Fruit fly (Drosophila melanogaster) whole organism, embryonic: ENCODE measurements around the gene CG14995.

ENCODE experiments used
- CG10267 ChIP-seq: fragments of 200-800 bp; sonication (Bioruptor generic); optimal IDR thresholded peaks from 2 replicates; lab custom pipeline; 2018; ENCODE audit warnings: missing biosample characterization, mild to moderate bottlenecking, missing genetic modification characterization, moderate library complexity
- CG10321 ChIP-seq: fragments of 200-800 bp; sonication (Bioruptor generic); IDR thresholded peaks from 2 replicates; pipeline ENCODE4 v1.3.6; 2022; ENCODE audit warnings: missing biosample characterization, missing genetic modification characterization
- CG11695 ChIP-seq: fragments of 200-800 bp; sonication (Bioruptor generic); IDR thresholded peaks from 3 replicates; pipeline ENCODE4 v1.3.6; 2022; ENCODE audit warnings: missing biosample characterization, missing genetic modification characterization
- CG12659 ChIP-seq: fragments of 200-800 bp; sonication (Bioruptor generic); optimal IDR thresholded peaks from 3 replicates; lab custom pipeline; 2017; ENCODE audit warnings: mild to moderate bottlenecking, missing biosample characterization, missing genetic modification reagents, missing genetic modification characterization
- CG13287 ChIP-seq: fragments of 200-800 bp; sonication (Bioruptor generic); IDR thresholded peaks from 2 replicates; pipeline ENCODE4 v1.3.6; 2022; ENCODE audit warnings: missing biosample characterization, missing genetic modification characterization; ENCODE audit not compliant: partially characterized antibody
- CG13624 ChIP-seq: fragments of 200-800 bp; sonication (Bioruptor generic); optimal IDR thresholded peaks from 2 replicates; lab custom pipeline; 2016; ENCODE audit warnings: missing biosample characterization, missing genetic modification characterization
- CG16779 ChIP-seq: fragments of 200-800 bp; sonication (Bioruptor generic); IDR thresholded peaks from 2 replicates; pipeline ENCODE4 v1.3.6; 2022; ENCODE audit warnings: missing biosample characterization, missing genetic modification characterization
- CG16813 ChIP-seq: fragments of 200-800 bp; sonication (Bioruptor generic); IDR thresholded peaks from 3 replicates; pipeline ENCODE4 v1.3.6; 2022; ENCODE audit warnings: missing biosample characterization, missing genetic modification characterization; ENCODE audit not compliant: partially characterized antibody
- CG17359 ChIP-seq: fragments of 200-800 bp; sonication (Bioruptor generic); optimal IDR thresholded peaks from 3 replicates; lab custom pipeline; 2018; ENCODE audit warnings: missing biosample characterization, mild to moderate bottlenecking, missing genetic modification characterization, moderate library complexity
- CG2116 ChIP-seq: fragments of 200-800 bp; sonication (Bioruptor generic); optimal IDR thresholded peaks from 3 replicates; lab custom pipeline; 2018; ENCODE audit warnings: missing biosample characterization, mild to moderate bottlenecking, missing genetic modification characterization
- CG31224 ChIP-seq: fragments of 200-800 bp; sonication (Bioruptor generic); IDR thresholded peaks from 2 replicates; pipeline ENCODE4 v1.3.6; 2022; ENCODE audit warnings: missing biosample characterization, missing genetic modification characterization
- CG34376 ChIP-seq: fragments of 200-800 bp; sonication (Bioruptor generic); optimal IDR thresholded peaks from 2 replicates; lab custom pipeline; 2018; ENCODE audit warnings: missing biosample characterization, mild to moderate bottlenecking, missing genetic modification characterization
- CG42726 ChIP-seq: fragments of 200-800 bp; sonication (Bioruptor generic); IDR thresholded peaks from 2 replicates; pipeline ENCODE4 v1.3.6; 2022; ENCODE audit warnings: missing biosample characterization, missing genetic modification characterization; ENCODE audit not compliant: partially characterized antibody
- CG4617 ChIP-seq: fragments of 200-800 bp; sonication (Bioruptor generic); optimal IDR thresholded peaks from 3 replicates; lab custom pipeline; 2016; ENCODE audit warnings: missing biosample characterization, missing genetic modification characterization, borderline replicate concordance
- CG7963 ChIP-seq: fragments of 200-800 bp; sonication (Bioruptor generic); IDR thresholded peaks from 3 replicates; pipeline ENCODE4 v1.3.6; 2022; ENCODE audit warnings: missing biosample characterization, missing genetic modification characterization; ENCODE audit not compliant: partially characterized antibody
- CG8359 ChIP-seq: fragments of 200-800 bp; sonication (Bioruptor generic); optimal IDR thresholded peaks from 2 replicates; lab custom pipeline; 2017; ENCODE audit warnings: missing biosample characterization, mild to moderate bottlenecking, missing genetic modification characterization, borderline replicate concordance
- CG9437 ChIP-seq: fragments of 200-800 bp; sonication (Bioruptor generic); optimal IDR thresholded peaks from 2 replicates; lab custom pipeline; 2018; ENCODE audit warnings: missing biosample characterization, mild to moderate bottlenecking, missing genetic modification characterization
- CG9609 ChIP-seq: fragments of 200-800 bp; sonication (Bioruptor generic); optimal IDR thresholded peaks from 3 replicates; lab custom pipeline; 2016; ENCODE audit warnings: missing biosample characterization, missing genetic modification characterization
- CHES-1-like ChIP-seq: fragments of 200-800 bp; sonication (Bioruptor generic); optimal IDR thresholded peaks from 2 replicates; lab custom pipeline; 2016; ENCODE audit warnings: missing biosample characterization, missing genetic modification characterization
- Dll ChIP-seq: fragments of 200-800 bp; sonication (Bioruptor generic); IDR thresholded peaks from 4 replicates; pipeline ENCODE4 v1.3.6; 2022; ENCODE audit warnings: missing biosample characterization, missing genetic modification characterization; ENCODE audit not compliant: partially characterized antibody
- E2f2 ChIP-seq: fragments of 200-800 bp; sonication (Bioruptor generic); IDR thresholded peaks from 2 replicates; pipeline ENCODE4 v1.3.6; 2022; ENCODE audit warnings: missing biosample characterization, missing genetic modification characterization
- Hsf ChIP-seq: fragments of 200-800 bp; sonication (Bioruptor generic); optimal IDR thresholded peaks from 3 replicates; lab custom pipeline; 2016; ENCODE audit warnings: missing biosample characterization, missing genetic modification characterization
- MBD-R2 ChIP-seq: fragments of 200-800 bp; sonication (Bioruptor generic); IDR thresholded peaks from 2 replicates; pipeline ENCODE4 v1.3.6; 2022; ENCODE audit warnings: missing biosample characterization, missing genetic modification characterization
- MESR4 ChIP-seq: fragments of 200-800 bp; sonication (Bioruptor generic); optimal IDR thresholded peaks from 2 replicates; lab custom pipeline; 2018; ENCODE audit warnings: missing biosample characterization, mild to moderate bottlenecking, missing genetic modification characterization, moderate library complexity
- Myb ChIP-seq: fragments of 200-800 bp; sonication (Bioruptor generic); optimal IDR thresholded peaks from 2 replicates; lab custom pipeline; 2016; ENCODE audit warnings: missing biosample characterization, missing genetic modification characterization
- Spps ChIP-seq: fragments of 200-800 bp; sonication (Bioruptor generic); optimal IDR thresholded peaks from 2 replicates; lab custom pipeline; 2018; ENCODE audit warnings: missing biosample characterization, mild to moderate bottlenecking, missing genetic modification characterization
- YL-1 ChIP-seq: fragments of 200-800 bp; sonication (Bioruptor generic); optimal IDR thresholded peaks from 3 replicates; lab custom pipeline; 2017; ENCODE audit warnings: missing biosample characterization, mild to moderate bottlenecking, missing genetic modification characterization
- ara ChIP-seq: fragments of 200-800 bp; sonication (Bioruptor generic); IDR thresholded peaks from 2 replicates; pipeline ENCODE4 v1.3.6; 2022; ENCODE audit warnings: missing biosample characterization, missing genetic modification characterization
- ato ChIP-seq: fragments of 200-800 bp; sonication (Bioruptor generic); IDR thresholded peaks from 2 replicates; pipeline ENCODE4 v1.3.6; 2022; ENCODE audit warnings: missing biosample characterization, missing genetic modification characterization; ENCODE audit not compliant: partially characterized antibody
- crp ChIP-seq, 2 experiments: fragments of 200-800 bp; sonication (Bioruptor generic); optimal IDR thresholded peaks; 2 replicates in 1 of 2; 3 replicates in 1 of 2; lab custom pipeline; 2017; ENCODE audit warnings: missing biosample characterization in 2 of 2, missing genetic modification characterization in 2 of 2, mild to moderate bottlenecking in 1 of 2, moderate library complexity in 1 of 2
- cwo ChIP-seq: fragments of 200-800 bp; sonication (Bioruptor generic); optimal IDR thresholded peaks from 3 replicates; lab custom pipeline; 2017; ENCODE audit warnings: missing biosample characterization, missing genetic modification characterization, mild to moderate bottlenecking, moderate library complexity, missing genetic modification reagents
- dmrt99B ChIP-seq: fragments of 200-800 bp; sonication (Bioruptor generic); optimal IDR thresholded peaks from 2 replicates; lab custom pipeline; 2018; ENCODE audit warnings: missing biosample characterization, mild to moderate bottlenecking, missing genetic modification characterization, moderate library complexity
- gfzf ChIP-seq: fragments of 200-800 bp; sonication (Bioruptor generic); optimal IDR thresholded peaks from 2 replicates; lab custom pipeline; 2016; ENCODE audit warnings: missing biosample characterization, mild to moderate bottlenecking, missing genetic modification characterization, moderate library complexity
- gt ChIP-seq: fragments of 200-800 bp; sonication (Bioruptor generic); IDR thresholded peaks from 2 replicates; pipeline ENCODE4 v1.3.6; 2022; ENCODE audit warnings: missing biosample characterization, missing genetic modification characterization
- hth ChIP-seq: fragments of >200 bp; optimal IDR thresholded peaks from 2 replicates; lab custom pipeline; 2017; ENCODE audit warnings: inconsistent platforms
- kni ChIP-seq: fragments of 200-800 bp; sonication (Bioruptor generic); optimal IDR thresholded peaks from 3 replicates; lab custom pipeline; 2017; ENCODE audit warnings: mild to moderate bottlenecking, missing biosample characterization, missing genetic modification reagents, missing genetic modification characterization
- mld ChIP-seq: fragments of 200-800 bp; sonication (Bioruptor generic); IDR thresholded peaks from 3 replicates; pipeline ENCODE4 v1.3.6; 2022; ENCODE audit warnings: missing biosample characterization, missing genetic modification characterization; ENCODE audit not compliant: partially characterized antibody
- nerfin-1 ChIP-seq: fragments of 200-800 bp; sonication (Bioruptor generic); optimal IDR thresholded peaks from 3 replicates; lab custom pipeline; 2019; ENCODE audit warnings: missing biosample characterization, mild to moderate bottlenecking, missing genetic modification characterization, moderate library complexity
- odd ChIP-seq: fragments of 200-800 bp; sonication (Bioruptor generic); optimal IDR thresholded peaks from 2 replicates; lab custom pipeline; 2017; ENCODE audit warnings: missing biosample characterization, mild to moderate bottlenecking, missing genetic modification characterization
- pan ChIP-seq, 4 experiments: fragments of >200 bp in 3 of 4; fragments of 200-800 bp in 1 of 4; sonication (Bioruptor generic) in 1 of 4; optimal IDR thresholded peaks in 3 of 4; IDR thresholded peaks in 1 of 4; 2 replicates each; pipeline versions ENCODE4 v1.3.6 to Lab custom; 2017 to 2022; ENCODE audit warnings: missing biosample characterization in 2 of 4, missing genetic modification characterization in 2 of 4, mixed read lengths in 1 of 4
- repo ChIP-seq: fragments of 200-800 bp; sonication (Bioruptor generic); optimal IDR thresholded peaks from 2 replicates; lab custom pipeline; 2016; ENCODE audit warnings: missing biosample characterization, missing genetic modification characterization
- sens ChIP-seq: fragments of 200-800 bp; sonication (Bioruptor generic); peaks from one replicate; lab custom pipeline; 2016; ENCODE audit warnings: missing biosample characterization, missing genetic modification characterization
- sqz ChIP-seq: fragments of 200-800 bp; sonication (Bioruptor generic); optimal IDR thresholded peaks from 3 replicates; lab custom pipeline; 2018; ENCODE audit warnings: missing biosample characterization, mild to moderate bottlenecking, missing genetic modification characterization
- sr ChIP-seq: fragments of 200-800 bp; sonication (Bioruptor generic); IDR thresholded peaks from 3 replicates; pipeline ENCODE4 v1.3.6; 2022; ENCODE audit warnings: missing biosample characterization, missing genetic modification characterization
- tna ChIP-seq: fragments of 200-800 bp; sonication (Bioruptor generic); IDR thresholded peaks from 2 replicates; pipeline ENCODE4 v1.3.6; 2022; ENCODE audit warnings: missing biosample characterization, missing genetic modification characterization; ENCODE audit not compliant: partially characterized antibody
- vfl ChIP-seq: fragments of 200-800 bp; sonication (Bioruptor generic); optimal IDR thresholded peaks from 2 replicates; lab custom pipeline; 2016; ENCODE audit warnings: missing biosample characterization, missing genetic modification characterization

The CG14995 gene

dm6 chr3L:4108072-4108843 lies 5.2 kb upstream of the CG14995 start, which contains the start of gene Ack (continued):
- TF ChIP-seq CG11695 (GFP tag; lab: Robert Waterston, UW): 0 out of 3 replicates have a peak, but pooled peaks have one; percentile 21
- peak; percentile 90 for TF ChIP-seq Myb (GFP tag; lab: Kevin White, UChicago)
- TF ChIP-seq vfl: no peak
- TF ChIP-seq CG16779: no peak
- TF ChIP-seq CHES-1-like (GFP tag; lab: Kevin White, UChicago): peak; percentile 44
- peak; percentile 35 for TF ChIP-seq CG10267
- peak; percentile 8 for TF ChIP-seq kni
- no peak for TF ChIP-seq CG9609
- TF ChIP-seq pan (optimal IDR thresholded peaks at IDR 0.05; lab: Kevin White, UChicago): no peak
- TF ChIP-seq pan (GFP tag; optimal IDR thresholded peaks at IDR 0.05 in 1 of 2, IDR thresholded peaks at IDR 0.05 in 1 of 2): peak in 1 of 2 experiments; percentile 6
- peak; percentile 46 for TF ChIP-seq gfzf (GFP tag; lab: Kevin White, UChicago)
- peak; percentile 59; the same call in 1 of the 2 replicates for TF ChIP-seq CG42726 (GFP tag; lab: Robert Waterston, UW)
- peak; percentile 46 for TF ChIP-seq sqz (GFP tag; lab: Kevin White, UChicago)
- peak; percentile 50; the same call in 1 of the 2 replicates for TF ChIP-seq MBD-R2 (GFP tag; lab: Robert Waterston, UW)
- TF ChIP-seq ato (GFP tag; lab: Robert Waterston, UW): peak; percentile 17; the same call in 1 of the 2 replicates
- TF ChIP-seq CG12659 (GFP tag; lab: Kevin White, UChicago): peak; percentile 18
- TF ChIP-seq CG9437 (GFP tag; lab: Kevin White, UChicago): no peak
- TF ChIP-seq odd (GFP tag; lab: Kevin White, UChicago): peak; percentile 45
- peak; percentile 68 for TF ChIP-seq YL-1 (GFP tag; lab: Kevin White, UChicago)
- no peak for TF ChIP-seq dmrt99B (tag; lab: Kevin White, UChicago)
- no peak for TF ChIP-seq Hsf
- TF ChIP-seq tna (GFP tag; lab: Robert Waterston, UW): peak; percentile 51
- peak; percentile 58 for TF ChIP-seq nerfin-1 (tag; lab: Kevin White, UChicago)
- TF ChIP-seq CG4617 (GFP tag; lab: Kevin White, UChicago): peak; percentile 66
- peak; percentile 52 for TF ChIP-seq E2f2 (GFP tag; lab: Robert Waterston, UW)
- no peak for TF ChIP-seq CG17359
- peak; percentile 47 for TF ChIP-seq mld
- TF ChIP-seq Dll (GFP tag; lab: Robert Waterston, UW): peak; percentile 90
- TF ChIP-seq CG10321 (GFP tag; lab: Robert Waterston, UW): no peak
- peak; percentile 61 for TF ChIP-seq cwo (GFP tag; lab: Kevin White, UChicago)
- no peak for TF ChIP-seq CG13624
- peak; percentile 53 for TF ChIP-seq CG2116 (GFP tag; lab: Kevin White, UChicago)
- peak; percentile 10 to 89 for TF ChIP-seq crp (GFP tag; optimal IDR thresholded peaks at IDR 0.05; lab: Kevin White, UChicago)
- peak; percentile 82 for TF ChIP-seq CG16813
- TF ChIP-seq hth: no peak
- no peak for TF ChIP-seq gt (GFP tag; lab: Robert Waterston, UW)
- TF ChIP-seq repo (GFP tag; lab: Kevin White, UChicago): no peak
- TF ChIP-seq CG34376 (GFP tag; lab: Kevin White, UChicago): peak; percentile 11
- TF ChIP-seq ara: 0 out of 2 replicates have a peak, but pooled peaks have one; percentile 14
- TF ChIP-seq MESR4 (GFP tag; lab: Kevin White, UChicago): peak; percentile 57
- peak; percentile 90 for TF ChIP-seq sens
- TF ChIP-seq CG7963 (GFP tag; lab: Robert Waterston, UW): peak; percentile 58
- no peak for TF ChIP-seq Spps (tag; lab: Kevin White, UChicago)
- TF ChIP-seq sr (GFP tag; lab: Robert Waterston, UW): peak; percentile 40; the same call in 1 of the 3 replicates
- TF ChIP-seq CG13287 (GFP tag; lab: Robert Waterston, UW): peak; percentile 82
- TF ChIP-seq CG8359: no peak
- TF ChIP-seq CG31224 (GFP tag; lab: Robert Waterston, UW): no peak
